Worm (Caenorhabditis elegans) whole organism, young adult: ENCODE measurements around the gene ima-3.

Source experiments
- B0261.1 ChIP-seq: sonication (generic microtip); optimal IDR thresholded peaks from 2 replicates; lab custom pipeline; 2016; ENCODE audit warnings: mild to moderate bottlenecking, missing genetic modification characterization, moderate library complexity, missing compliant biosample characterization
- F10E7.11 ChIP-seq: sonication (generic microtip); optimal IDR thresholded peaks from 2 replicates; lab custom pipeline; 2017; ENCODE audit warnings: mild to moderate bottlenecking, missing genetic modification characterization, moderate library complexity, missing compliant biosample characterization
- F52B5.7 ChIP-seq: sonication (generic microtip); optimal IDR thresholded peaks from 2 replicates; lab custom pipeline; 2016; ENCODE audit warnings: mild to moderate bottlenecking, missing genetic modification characterization, missing compliant biosample characterization
- Y56A3A.18 ChIP-seq: fragments of 200-800 bp; sonication (Bioruptor generic); IDR thresholded peaks from 2 replicates; pipeline ENCODE4 v1.3.6; 2022; ENCODE audit warnings: missing genetic modification reagents, missing genetic modification characterization, missing compliant biosample characterization
- aptf-2 ChIP-seq: fragments of 200-800 bp; sonication (Bioruptor generic); conservative IDR thresholded peaks from 2 replicates; pipeline ENCODE4 v1.3.6; 2022; ENCODE audit warnings: missing genetic modification reagents, missing genetic modification characterization, missing compliant biosample characterization
- cebp-2 ChIP-seq: fragments of 200-800 bp; sonication (Bioruptor generic); IDR thresholded peaks from 2 replicates; pipeline ENCODE4 v1.3.6; 2022; ENCODE audit warnings: missing genetic modification characterization, missing compliant biosample characterization
- hsf-1 ChIP-seq: fragments of 200-800 bp; sonication (Bioruptor generic); IDR thresholded peaks from 2 replicates; pipeline ENCODE4 v1.3.6; 2022; ENCODE audit warnings: missing genetic modification reagents, missing genetic modification characterization, missing compliant biosample characterization
- lin-54 ChIP-seq: fragments of 200-800 bp; sonication (Bioruptor generic); optimal IDR thresholded peaks from 2 replicates; lab custom pipeline; 2018; ENCODE audit warnings: mild to moderate bottlenecking, missing genetic modification characterization, missing compliant biosample characterization
- lsy-27 ChIP-seq: sonication (generic microtip); optimal IDR thresholded peaks from 2 replicates; lab custom pipeline; 2017; ENCODE audit warnings: missing genetic modification characterization, mild to moderate bottlenecking, missing compliant biosample characterization, antibody characterized with exemption, missing genotype, borderline replicate concordance; ENCODE audit not compliant: insufficient read depth
- nhr-120 ChIP-seq: fragments of 200-800 bp; sonication (Bioruptor generic); IDR thresholded peaks from 2 replicates; pipeline ENCODE4 v1.3.6; 2022; ENCODE audit warnings: missing genetic modification characterization, missing compliant biosample characterization
- pbrm-1 ChIP-seq: fragments of 200-800 bp; sonication (Bioruptor generic); IDR thresholded peaks from 2 replicates; pipeline ENCODE4 v1.3.6; 2022; ENCODE audit warnings: missing genetic modification reagents, missing genetic modification characterization, missing compliant biosample characterization
- repo-1 ChIP-seq: sonication (generic microtip); optimal IDR thresholded peaks from 2 replicates; lab custom pipeline; 2017; ENCODE audit warnings: mild to moderate bottlenecking, missing genetic modification characterization, missing compliant biosample characterization
- snpc-1.3 ChIP-seq: sonication (generic microtip); optimal IDR thresholded peaks from 2 replicates; lab custom pipeline; 2017; ENCODE audit warnings: missing genetic modification characterization, mild to moderate bottlenecking, missing compliant biosample characterization, antibody characterized with exemption, moderate library complexity, missing genotype, missing genetic modification reagents; ENCODE audit not compliant: insufficient read depth
- ztf-26 ChIP-seq: sonication (generic microtip); optimal IDR thresholded peaks from 2 replicates; lab custom pipeline; 2017; ENCODE audit warnings: missing genetic modification characterization, missing compliant biosample characterization

ce11 chrIV:7578281-7578680 is 16.8 kb upstream of the ima-3 start, which contains the start of gene F32E10.5:
- TF ChIP-seq aptf-2, result no peak
- TF ChIP-seq nhr-120 (GFP tag; lab: Robert Waterston, UW), result no peak
- no peak for TF ChIP-seq cebp-2 (GFP tag; lab: Robert Waterston, UW)
- no peak for TF ChIP-seq repo-1
- no peak for TF ChIP-seq F52B5.7 (tag; lab: Kevin White, UChicago)
- no peak for TF ChIP-seq lin-54 (GFP tag; lab: Kevin White, UChicago)
- TF ChIP-seq snpc-1.3, result no peak
- 0 out of 2 replicates have a peak, but pooled peaks have one; percentile 17 for TF ChIP-seq hsf-1 (GFP tag; lab: Robert Waterston, UW)
- TF ChIP-seq B0261.1 (tag; lab: Kevin White, UChicago), result no peak
- no peak for TF ChIP-seq pbrm-1 (GFP tag; lab: Robert Waterston, UW)
- TF ChIP-seq F10E7.11 (tag; lab: Kevin White, UChicago), result no peak
- TF ChIP-seq lsy-27, result no peak
- no peak for TF ChIP-seq ztf-26 (tag; lab: Kevin White, UChicago)
- TF ChIP-seq Y56A3A.18 (GFP tag; lab: Robert Waterston, UW), result no peak
